Worm (Caenorhabditis elegans) whole organism, midembryonic: ENCODE results near the gene csb-1.

Source experiments
- T22C8.4 ChIP-seq: fragments of 200-800 bp; sonication (Bioruptor generic); IDR thresholded peaks from 2 replicates; pipeline ENCODE4 v1.3.6; 2022; ENCODE audit warnings: missing genetic modification characterization, missing compliant biosample characterization
- flt-1 ChIP-seq: fragments of 200-800 bp; sonication (Bioruptor generic); IDR thresholded peaks from 2 replicates; pipeline ENCODE4 v1.3.6; 2022; ENCODE audit warnings: missing genetic modification characterization, missing compliant biosample characterization
- med-1 ChIP-seq: sonication (generic microtip); optimal IDR thresholded peaks from 2 replicates; lab custom pipeline; 2017; ENCODE audit warnings: missing genetic modification characterization, mild to moderate bottlenecking, missing compliant biosample characterization, antibody characterized with exemption, missing genetic modification reagents; ENCODE audit not compliant: insufficient read depth
- tab-1 ChIP-seq: fragments of 200-800 bp; sonication (Bioruptor generic); IDR thresholded peaks from 2 replicates; pipeline ENCODE4 v1.3.6; 2022; ENCODE audit warnings: missing genetic modification characterization, missing compliant biosample characterization

DNA sequence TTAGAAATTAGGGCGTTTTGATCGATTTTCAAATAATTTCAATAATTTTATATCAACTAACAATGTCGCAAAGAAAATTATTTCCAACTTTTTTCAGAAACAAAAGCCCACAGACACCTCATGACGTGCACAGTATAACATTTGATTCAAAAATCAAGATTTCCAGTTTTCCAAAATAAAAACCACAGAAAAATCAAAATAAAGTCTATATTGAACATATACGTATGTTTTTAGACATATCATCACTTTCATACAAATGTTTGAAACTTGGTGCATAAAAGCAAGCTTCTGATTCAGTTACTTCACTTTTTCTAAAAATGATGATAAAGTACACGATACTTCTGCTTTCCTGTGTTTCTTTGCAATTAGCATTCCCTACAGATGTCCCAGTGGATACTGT, 8.9 kb downstream of the csb-1 start, which contains the start of gene F53H4.2:
- no peak for TF ChIP-seq T22C8.4 (GFP tag; lab: Robert Waterston, UW)
- TF ChIP-seq tab-1 (GFP tag; lab: Robert Waterston, UW), result no peak
- no peak for TF ChIP-seq flt-1 (GFP tag; lab: Robert Waterston, UW)
- TF ChIP-seq med-1, result no peak
